Worm (Caenorhabditis elegans) whole organism, mixed stage, embryonic: ENCODE results near the gene Y70C5C.1.
"Not testable (repeated sequence)": the region's sequence is repeated elsewhere in the genome, so short reads cannot be mapped to it uniquely, and the experiment has no call there.

Source experiments
- ceh-43 ChIP-seq: fragments of 200-800 bp; sonication (Bioruptor generic); optimal IDR thresholded peaks from 2 replicates; lab custom pipeline; 2018; ENCODE audit warnings: mild to moderate bottlenecking, missing genetic modification characterization, moderate library complexity, missing compliant biosample characterization
- cnd-1 ChIP-seq: fragments of 200-800 bp; sonication (Bioruptor generic); optimal IDR thresholded peaks from 2 replicates; lab custom pipeline; 2018; ENCODE audit warnings: mild to moderate bottlenecking, missing genetic modification characterization, missing compliant biosample characterization
- elt-1 ChIP-seq: sonication (generic microtip); optimal IDR thresholded peaks from 2 replicates; lab custom pipeline; 2017; ENCODE audit warnings: missing genetic modification characterization, mild to moderate bottlenecking, missing compliant biosample characterization, antibody characterized with exemption, moderate library complexity, borderline replicate concordance; ENCODE audit not compliant: insufficient read depth
- elt-3 ChIP-seq: fragments of 150-350 bp; optimal IDR thresholded peaks from 2 replicates; lab custom pipeline; 2014; ENCODE audit warnings: missing biosample characterization, missing genetic modification characterization
- ham-2 ChIP-seq: fragments of 200-800 bp; sonication (Bioruptor generic); optimal IDR thresholded peaks from 2 replicates; lab custom pipeline; 2018; ENCODE audit warnings: mild to moderate bottlenecking, missing genetic modification characterization, missing compliant biosample characterization
- lin-13 ChIP-seq: fragments of 150-350 bp; optimal IDR thresholded peaks from 2 replicates; lab custom pipeline; 2014; ENCODE audit warnings: missing biosample characterization, missing genetic modification characterization
- nhr-237 ChIP-seq: fragments of 150-350 bp; optimal IDR thresholded peaks from 2 replicates; lab custom pipeline; 2014; ENCODE audit warnings: missing biosample characterization, missing genetic modification characterization
- nhr-28 ChIP-seq: fragments of 150-350 bp; optimal IDR thresholded peaks from 2 replicates; lab custom pipeline; 2014; ENCODE audit warnings: missing biosample characterization, missing genetic modification characterization
- nhr-76 ChIP-seq: sonication (generic microtip); optimal IDR thresholded peaks from 2 replicates; lab custom pipeline; 2017; ENCODE audit warnings: missing biosample characterization, missing genetic modification characterization
- pha-4 ChIP-seq: fragments of 150-350 bp; optimal IDR thresholded peaks from 2 replicates; lab custom pipeline; 2018; ENCODE audit warnings: missing biosample characterization, missing genetic modification reagents, missing genetic modification characterization
- snpc-4 ChIP-seq: fragments of 150-350 bp; optimal IDR thresholded peaks from 2 replicates; lab custom pipeline; 2014; ENCODE audit warnings: missing biosample characterization, missing genetic modification characterization
- unc-62 ChIP-seq: fragments of 150-350 bp; optimal IDR thresholded peaks from 2 replicates; lab custom pipeline; 2014; ENCODE audit warnings: missing biosample characterization, missing genetic modification reagents, missing genetic modification characterization

DNA sequence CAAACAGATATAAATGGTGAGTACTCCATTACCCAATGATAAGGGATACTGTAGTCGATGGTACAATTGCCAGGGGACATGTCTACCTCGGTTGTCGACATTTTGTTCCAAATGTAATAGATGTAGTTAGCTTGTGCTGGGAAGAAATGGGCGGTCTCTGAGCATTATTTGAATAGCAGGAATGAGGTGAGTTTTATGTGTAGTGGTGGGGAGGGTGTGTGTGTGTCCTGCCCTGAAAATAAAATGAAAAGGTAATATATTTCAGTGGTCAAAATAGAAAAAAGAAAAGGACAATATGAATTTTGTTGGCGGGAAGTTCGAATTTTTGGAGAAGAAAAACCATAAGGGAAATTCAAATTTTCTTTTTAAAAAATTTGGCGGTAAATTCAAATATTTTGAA is 39.2 kb upstream of the Y70C5C.1 start, which contains the start of gene Y70C5B.2:
- not testable (repeated sequence) for TF ChIP-seq lin-13; ham-2 (GFP tag; lab: Kevin White, UChicago); nhr-237 (tag; lab: Kevin White, UChicago); snpc-4 (tag; lab: Kevin White, UChicago); nhr-28 (tag; lab: Kevin White, UChicago); unc-62 (GFP tag; lab: Kevin White, UChicago); elt-1 (tag; lab: Kevin White, UChicago); elt-3 (tag; lab: Kevin White, UChicago); nhr-76 (tag; lab: Kevin White, UChicago); cnd-1 (tag; lab: Kevin White, UChicago); pha-4 (tag; lab: Kevin White, UChicago); ceh-43 (GFP tag; lab: Kevin White, UChicago)
